Fruit fly (Drosophila melanogaster): ENCODE data around the gene beta-PheRS.

The beta-PheRS gene

dm6 chr3R:24276104-24277008 is 23.9 kb upstream of the beta-PheRS start, which contains the start of gene Orct (continued):
- TF ChIP-seq CG12219 (GFP tag; optimal IDR thresholded peaks at IDR 0.05) = peak; percentile 72
- TF ChIP-seq grau (tag; optimal IDR thresholded peaks at IDR 0.05) = peak; percentile 87
- TF ChIP-seq CG9727 (GFP tag; optimal IDR thresholded peaks at IDR 0.05) = peak; percentile 86
- TF ChIP-seq Drgx (GFP tag; IDR thresholded peaks at IDR 0.05) = peak; percentile 53; the same call in 1 of the 2 replicates
- TF ChIP-seq gsb (GFP tag; IDR thresholded peaks at IDR 0.05) = peak; percentile 47
- peak; percentile 54; the same call in 2 of the 3 replicates for TF ChIP-seq Aef1 (GFP tag; IDR thresholded peaks at IDR 0.05)
- TF ChIP-seq twi (tag; optimal IDR thresholded peaks at IDR 0.05) = peak; percentile 45
- peak; percentile 77 for TF ChIP-seq CG6765 (GFP tag; optimal IDR thresholded peaks at IDR 0.05)
- TF ChIP-seq onecut (GFP tag; IDR thresholded peaks at IDR 0.05) = peak; percentile 29; the same call in 1 of the 2 replicates
- peak; percentile 70 for TF ChIP-seq CG6654 (GFP tag; optimal IDR thresholded peaks at IDR 0.05)
- TF ChIP-seq Med (GFP tag) = peak; percentile 89
- TF ChIP-seq CG43689 (GFP tag; IDR thresholded peaks at IDR 0.05) = 0 out of 2 replicates have a peak, but pooled peaks have one; percentile 24
- peak; percentile 52 for TF ChIP-seq CG10267 (tag; optimal IDR thresholded peaks at IDR 0.05)
- peak; percentile 37 for TF ChIP-seq CG3838 (GFP tag; optimal IDR thresholded peaks at IDR 0.05)
- peak; percentile 80 for TF ChIP-seq PHDP (tag; optimal IDR thresholded peaks at IDR 0.05)
- TF ChIP-seq CG4617 (GFP tag; optimal IDR thresholded peaks at IDR 0.05; ENCODE audit: borderline replicate concordance) = peak; percentile 13
- peak; percentile 79 for TF ChIP-seq dmrt99B (tag; optimal IDR thresholded peaks at IDR 0.05)
- no peak; the same call in 1 of the 2 replicates for TF ChIP-seq ttk (GFP tag; IDR thresholded peaks at IDR 0.05)
- peak; percentile 9; the same call in 1 of the 2 replicates for TF ChIP-seq amos (GFP tag; IDR thresholded peaks at IDR 0.05; ENCODE audit: partially characterized antibody)
- peak; percentile 55 for TF ChIP-seq Camta (GFP tag; optimal IDR thresholded peaks at IDR 0.05)
- TF ChIP-seq CG9817 (tag; optimal IDR thresholded peaks at IDR 0.05) = peak; percentile 68
- TF ChIP-seq H15 (GFP tag; IDR thresholded peaks at IDR 0.05) = no peak
- TF ChIP-seq ken (GFP tag; IDR thresholded peaks at IDR 0.05) = no peak
- no peak for TF ChIP-seq Gsc (GFP tag; IDR thresholded peaks at IDR 0.05)
- TF ChIP-seq CG30020 (tag; optimal IDR thresholded peaks at IDR 0.05) = peak; percentile 27
- peak; percentile 79 for TF ChIP-seq CG13424 (tag; optimal IDR thresholded peaks at IDR 0.05)
- TF ChIP-seq Nf-YC (tag; optimal IDR thresholded peaks at IDR 0.05) = peak; percentile 53
- peak; percentile 85 for TF ChIP-seq CG11504 (tag; optimal IDR thresholded peaks at IDR 0.05)
- peak; percentile 71 for TF ChIP-seq exex (tag; optimal IDR thresholded peaks at IDR 0.05)
- TF ChIP-seq Dbx (GFP tag; IDR thresholded peaks at IDR 0.05) = peak; percentile 75; the same call in 2 of the 3 replicates
- peak; percentile 63; the same call in 1 of the 2 replicates for TF ChIP-seq seq (GFP tag; IDR thresholded peaks at IDR 0.05)
- TF ChIP-seq NFAT (GFP tag; IDR thresholded peaks at IDR 0.05) = peak; percentile 49
- TF ChIP-seq CG31365 (tag; optimal IDR thresholded peaks at IDR 0.05) = no peak
- TF ChIP-seq CG6813 (GFP tag; optimal IDR thresholded peaks at IDR 0.05) = peak; percentile 51
- TF ChIP-seq ewg (GFP tag; optimal IDR thresholded peaks at IDR 0.05) = peak; percentile 45
- TF ChIP-seq BtbVII (GFP tag; optimal IDR thresholded peaks at IDR 0.05) = peak; percentile 85
- TF ChIP-seq CG32767 (GFP tag; IDR thresholded peaks at IDR 0.05) = no peak
- peak; percentile 43; the same call in 1 of the 2 replicates for TF ChIP-seq H2.0 (GFP tag; IDR thresholded peaks at IDR 0.05)
- TF ChIP-seq oc (tag; optimal IDR thresholded peaks at IDR 0.05) = peak; percentile 60
- no peak for TF ChIP-seq CG7963 (GFP tag; IDR thresholded peaks at IDR 0.05; ENCODE audit: partially characterized antibody)
- no peak for TF ChIP-seq CG16779 (GFP tag; IDR thresholded peaks at IDR 0.05)
- TF ChIP-seq Lhr (GFP tag; optimal IDR thresholded peaks at IDR 0.05) = peak; percentile 6
- TF ChIP-seq Blimp-1 (GFP tag; optimal IDR thresholded peaks at IDR 0.05) = peak; percentile 60
- 0 out of 2 replicates have a peak, but pooled peaks have one; percentile 49 for TF ChIP-seq CG17612 (GFP tag; IDR thresholded peaks at IDR 0.05)
- TF ChIP-seq CG11695 (GFP tag; IDR thresholded peaks at IDR 0.05) = peak; percentile 72
- TF ChIP-seq CG14014 (GFP tag; IDR thresholded peaks at IDR 0.05) = peak; percentile 68
- peak; percentile 76 for TF ChIP-seq lmd (GFP tag; IDR thresholded peaks at IDR 0.05)
- TF ChIP-seq fru (optimal IDR thresholded peaks at IDR 0.05) = no peak

All from whole organism, embryonic.